Worm (Caenorhabditis elegans) whole organism, L1 larva: ENCODE results near the gene F23H11.2.

Experiments used
- ama-1 ChIP-seq: fragments of 150-350 bp; optimal IDR thresholded peaks from 2 replicates; lab custom pipeline; 2014
- ceh-82 ChIP-seq, 3 experiments: fragments of 150-350 bp in 1 of 3; sonication (generic microtip) in 2 of 3; optimal IDR thresholded peaks; 2 replicates each; lab custom pipeline; 2014 to 2017; ENCODE audit warnings: missing biosample characterization in 3 of 3, missing genetic modification characterization in 3 of 3
- egl-13 ChIP-seq: sonication (generic microtip); optimal IDR thresholded peaks from 2 replicates; lab custom pipeline; 2016; ENCODE audit warnings: missing genotype, missing genetic modification reagents, missing genetic modification characterization, missing compliant biosample characterization
- egl-27 ChIP-seq, 2 experiments: fragments of 150-350 bp in 1 of 2; sonication (generic microtip); optimal IDR thresholded peaks; 3 replicates each; lab custom pipeline; 2017 to 2018; ENCODE audit warnings: missing biosample characterization in 2 of 2, missing genetic modification characterization in 2 of 2, missing genetic modification reagents in 2 of 2
- lin-13 ChIP-seq: fragments of 150-350 bp; optimal IDR thresholded peaks from 2 replicates; lab custom pipeline; 2014; ENCODE audit warnings: missing biosample characterization, missing genetic modification reagents, missing genetic modification characterization
- lin-15B ChIP-seq: fragments of 150-350 bp; sonication (generic microtip); optimal IDR thresholded peaks from 3 replicates; lab custom pipeline; 2014; ENCODE audit warnings: missing biosample characterization, missing genetic modification characterization
- nhr-20 ChIP-seq: sonication (generic microtip); optimal IDR thresholded peaks from 2 replicates; lab custom pipeline; 2016; ENCODE audit warnings: mild to moderate bottlenecking, missing genetic modification characterization, missing compliant biosample characterization
- pqm-1 ChIP-seq: sonication (generic microtip); optimal IDR thresholded peaks from 3 replicates; lab custom pipeline; 2017; ENCODE audit warnings: missing biosample characterization, missing genetic modification characterization
- rnt-1 ChIP-seq: sonication (generic microtip); optimal IDR thresholded peaks from 2 replicates; lab custom pipeline; 2016; ENCODE audit warnings: mild to moderate bottlenecking, missing genetic modification characterization, moderate library complexity, missing compliant biosample characterization
- unc-62 ChIP-seq: fragments of 150-350 bp; optimal IDR thresholded peaks from 2 replicates; lab custom pipeline; 2014; ENCODE audit warnings: missing biosample characterization, missing genetic modification reagents, missing genetic modification characterization
- vab-15 ChIP-seq: sonication (generic microtip); optimal IDR thresholded peaks from 2 replicates; lab custom pipeline; 2017; ENCODE audit warnings: missing genotype, mild to moderate bottlenecking, missing genetic modification characterization, missing compliant biosample characterization
- zip-4 ChIP-seq: fragments of 200-800 bp; sonication (Bioruptor generic); optimal IDR thresholded peaks from 2 replicates; lab custom pipeline; 2018; ENCODE audit warnings: mild to moderate bottlenecking, missing genetic modification characterization, moderate library complexity, missing compliant biosample characterization

ce11 chrIII:881460-881859 lies 14.1 kb upstream of the F23H11.2 start:
- TF ChIP-seq ceh-82 (tag; optimal IDR thresholded peaks at IDR 0.05; lab: Kevin White, UChicago) (no peak), unc-62 (no peak), vab-15 (tag; lab: Kevin White, UChicago) (no peak), lin-15B (tag; lab: Kevin White, UChicago) (no peak), egl-13 (no peak), rnt-1 (tag; lab: Kevin White, UChicago) (no peak), egl-27 (tag; optimal IDR thresholded peaks at IDR 0.05; lab: Kevin White, UChicago) (no peak), pqm-1 (tag; lab: Kevin White, UChicago) (no peak), lin-13 (GFP tag; lab: Kevin White, UChicago) (no peak), zip-4 (GFP tag; lab: Kevin White, UChicago) (no peak), ama-1 (no peak), nhr-20 (tag; lab: Kevin White, UChicago) (no peak)
